Fruit fly (Drosophila melanogaster): Measurements from ENCODE around the gene Idh3g.

dm6 chr3R:25633865-25634460 is 46.7 kb upstream of the Idh3g start:
- TF ChIP-seq ovo (GFP tag; optimal IDR thresholded peaks at IDR 0.05) (no peak), CG14711 (tag; optimal IDR thresholded peaks at IDR 0.05) (no peak), CG5204 (GFP tag; optimal IDR thresholded peaks at IDR 0.05) (no peak), tj (GFP tag; optimal IDR thresholded peaks at IDR 0.05) (no peak), kay (GFP tag; ENCODE audit: borderline replicate concordance) (no peak), CG33017 (tag; optimal IDR thresholded peaks at IDR 0.05) (no peak), bab1 (GFP tag; optimal IDR thresholded peaks at IDR 0.05) (no peak), toe (GFP tag; optimal IDR thresholded peaks at IDR 0.05) (no peak), Mnt (GFP tag; optimal IDR thresholded peaks at IDR 0.05) (no peak)
